Fruit fly (Drosophila melanogaster): Measurements from ENCODE around the gene CG15412.

dm6 chr2L:3366043-3366679 lies 9.3 kb downstream of the CG15412 start:
- no peak for TF ChIP-seq CG8478 (optimal IDR thresholded peaks at IDR 0.05)
- no peak for TF ChIP-seq CTCF (optimal IDR thresholded peaks at IDR 0.05)
